Fruit fly (Drosophila melanogaster) whole organism, pupa: ENCODE results near the gene beat-VI.

Experiments used
- CG10348 ChIP-seq: fragments of 200-800 bp; sonication (Bioruptor generic); IDR thresholded peaks from 2 replicates; pipeline ENCODE4 v1.3.6; 2022; ENCODE audit warnings: missing biosample characterization, missing genetic modification characterization
- CG15710 ChIP-seq: fragments of 200-800 bp; sonication (Bioruptor generic); optimal IDR thresholded peaks from 2 replicates; lab custom pipeline; 2018; ENCODE audit warnings: missing biosample characterization, mild to moderate bottlenecking, missing genetic modification characterization, moderate library complexity
- CG17806 ChIP-seq: fragments of 200-800 bp; sonication (Bioruptor generic); optimal IDR thresholded peaks from 2 replicates; lab custom pipeline; 2018; ENCODE audit warnings: missing biosample characterization, mild to moderate bottlenecking, missing genetic modification characterization, moderate library complexity
- CG32121 ChIP-seq: fragments of 200-800 bp; sonication (Bioruptor generic); IDR thresholded peaks from 2 replicates; pipeline ENCODE4 v1.3.6; 2022; ENCODE audit warnings: missing biosample characterization, missing genetic modification characterization
- CG8159 ChIP-seq: fragments of 200-800 bp; sonication (Bioruptor generic); optimal IDR thresholded peaks from 3 replicates; lab custom pipeline; 2018; ENCODE audit warnings: missing biosample characterization, mild to moderate bottlenecking, missing genetic modification characterization, moderate library complexity
- Pif1A ChIP-seq: fragments of 200-800 bp; sonication (Bioruptor generic); optimal IDR thresholded peaks from 3 replicates; lab custom pipeline; 2016; ENCODE audit warnings: missing biosample characterization, missing genetic modification characterization
- gl ChIP-seq: fragments of 200-800 bp; sonication (Bioruptor generic); optimal IDR thresholded peaks from 2 replicates; lab custom pipeline; 2018; ENCODE audit warnings: missing biosample characterization, mild to moderate bottlenecking, missing genetic modification characterization
- rn ChIP-seq: fragments of 200-800 bp; sonication (Bioruptor generic); IDR thresholded peaks from 2 replicates; pipeline ENCODE4 v1.3.6; 2022; ENCODE audit warnings: missing biosample characterization, missing genetic modification characterization

DNA sequence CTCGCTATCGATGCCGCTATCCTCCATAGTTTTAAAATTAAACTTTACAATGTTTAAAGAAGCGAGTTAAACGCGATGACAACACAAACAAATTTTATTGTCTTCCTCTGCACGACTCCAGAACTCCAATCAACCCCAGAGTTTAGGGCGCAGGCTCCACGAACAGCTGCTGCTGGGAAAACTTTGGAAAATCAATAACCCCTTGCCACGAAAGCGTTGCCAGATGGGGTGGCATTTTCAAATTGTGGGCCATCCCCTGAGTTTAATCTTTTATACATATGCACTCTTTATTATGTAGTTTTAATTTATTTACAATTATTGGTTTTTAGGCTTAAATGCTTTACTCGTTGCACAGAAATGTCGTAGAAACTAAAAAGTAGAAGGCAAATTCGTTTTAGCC is 102.4 kb downstream of the beat-VI start, which contains the start of gene CG31051:
- TF ChIP-seq gl (no peak), CG15710 (tag; lab: Kevin White, UChicago) (no peak), CG17806 (no peak), CG8159 (tag; lab: Kevin White, UChicago) (no peak), rn (no peak), CG10348 (GFP tag; lab: Robert Waterston, UW) (no peak), Pif1A (GFP tag; lab: Kevin White, UChicago) (no peak), CG32121 (GFP tag; lab: Robert Waterston, UW) (no peak)
